Fruit fly (Drosophila melanogaster): Measurements from ENCODE around the gene Cyp4ac1.

Cyp4ac1 gene

dm6 chr2L:5256036-5256846 lies 7.6 kb upstream of the Cyp4ac1 start:
- peak; percentile 77 for TF ChIP-seq HLH106 (tag; optimal IDR thresholded peaks at IDR 0.05)
- peak; percentile 68 for TF ChIP-seq psq (GFP tag; optimal IDR thresholded peaks at IDR 0.05)
- no peak for TF ChIP-seq Myc (optimal IDR thresholded peaks at IDR 0.05)
- peak; percentile 80 for TF ChIP-seq CrebA (GFP tag; optimal IDR thresholded peaks at IDR 0.05; ENCODE audit: borderline replicate concordance)
- TF ChIP-seq Hnf4 (GFP tag; optimal IDR thresholded peaks at IDR 0.05) = peak; percentile 78
- TF ChIP-seq sage (GFP tag; optimal IDR thresholded peaks at IDR 0.05) = peak; percentile 60
- no peak for TF ChIP-seq dl (GFP tag; optimal IDR thresholded peaks at IDR 0.05; ENCODE audit: insufficient read depth in 1 of 2, partially characterized antibody in 2 of 2)
- TF ChIP-seq GATAd (GFP tag; optimal IDR thresholded peaks at IDR 0.05) = peak; percentile 3
- TF ChIP-seq Mio (GFP tag; optimal IDR thresholded peaks at IDR 0.05) = no peak
- TF ChIP-seq sv (GFP tag; optimal IDR thresholded peaks at IDR 0.05) = no peak
- no peak for TF ChIP-seq Abd-B (GFP tag; optimal IDR thresholded peaks at IDR 0.05)
- no peak for TF ChIP-seq Vsx2 (GFP tag; optimal IDR thresholded peaks at IDR 0.05; ENCODE audit: partially characterized antibody)
- peak; percentile 86 for TF ChIP-seq fru (GFP tag; optimal IDR thresholded peaks at IDR 0.05)
- TF ChIP-seq brk (GFP tag; optimal IDR thresholded peaks at IDR 0.05) = peak; percentile 71
- TF ChIP-seq CG32264 (GFP tag; optimal IDR thresholded peaks at IDR 0.05) = no peak
- TF ChIP-seq OdsH (GFP tag; optimal IDR thresholded peaks at IDR 0.05) = peak; percentile 75
- TF ChIP-seq foxo (GFP tag; optimal IDR thresholded peaks at IDR 0.05) = peak; percentile 24 to 85
- peak; percentile 50 for TF ChIP-seq Rel (GFP tag; optimal IDR thresholded peaks at IDR 0.05)
- peak; percentile 60 for TF ChIP-seq Rel (tag; optimal IDR thresholded peaks at IDR 0.05)
- no peak for TF ChIP-seq Hr78 (GFP tag; optimal IDR thresholded peaks at IDR 0.05)
- TF ChIP-seq ey (GFP tag; optimal IDR thresholded peaks at IDR 0.05) = peak; percentile 86
- TF ChIP-seq dmrt93B (GFP tag; optimal IDR thresholded peaks at IDR 0.05) = peak; percentile 34
- TF ChIP-seq h (GFP tag; optimal IDR thresholded peaks at IDR 0.05) = peak; percentile 95
- no peak for TF ChIP-seq Dif (GFP tag; optimal IDR thresholded peaks at IDR 0.05; ENCODE audit: partially characterized antibody)
- TF ChIP-seq CG9705 (GFP tag; optimal IDR thresholded peaks at IDR 0.05) = peak; percentile 19
- TF ChIP-seq dsf (GFP tag; optimal IDR thresholded peaks at IDR 0.05; ENCODE audit: borderline replicate concordance) = peak; percentile 40
- peak; percentile 35 for TF ChIP-seq jim (GFP tag; optimal IDR thresholded peaks at IDR 0.05)
- TF ChIP-seq Jra (GFP tag; optimal IDR thresholded peaks at IDR 0.05) = peak; percentile 25
- peak; percentile 69 for TF ChIP-seq woc (GFP tag; optimal IDR thresholded peaks at IDR 0.05)
- TF ChIP-seq tai (GFP tag; optimal IDR thresholded peaks at IDR 0.05) = peak; percentile 78
- peak; percentile 86 for TF ChIP-seq rgr (GFP tag; optimal IDR thresholded peaks at IDR 0.05)
- TF ChIP-seq br (GFP tag; optimal IDR thresholded peaks at IDR 0.05) = peak; percentile 76
- TF ChIP-seq N (GFP tag; optimal IDR thresholded peaks at IDR 0.05) = no peak
- TF ChIP-seq Hr83 (GFP tag; optimal IDR thresholded peaks at IDR 0.05; ENCODE audit: poor library complexity, severe bottlenecking) = peak; percentile 92
- peak; percentile 69 for TF ChIP-seq Sp1 (GFP tag; optimal IDR thresholded peaks at IDR 0.05)

DNA sequence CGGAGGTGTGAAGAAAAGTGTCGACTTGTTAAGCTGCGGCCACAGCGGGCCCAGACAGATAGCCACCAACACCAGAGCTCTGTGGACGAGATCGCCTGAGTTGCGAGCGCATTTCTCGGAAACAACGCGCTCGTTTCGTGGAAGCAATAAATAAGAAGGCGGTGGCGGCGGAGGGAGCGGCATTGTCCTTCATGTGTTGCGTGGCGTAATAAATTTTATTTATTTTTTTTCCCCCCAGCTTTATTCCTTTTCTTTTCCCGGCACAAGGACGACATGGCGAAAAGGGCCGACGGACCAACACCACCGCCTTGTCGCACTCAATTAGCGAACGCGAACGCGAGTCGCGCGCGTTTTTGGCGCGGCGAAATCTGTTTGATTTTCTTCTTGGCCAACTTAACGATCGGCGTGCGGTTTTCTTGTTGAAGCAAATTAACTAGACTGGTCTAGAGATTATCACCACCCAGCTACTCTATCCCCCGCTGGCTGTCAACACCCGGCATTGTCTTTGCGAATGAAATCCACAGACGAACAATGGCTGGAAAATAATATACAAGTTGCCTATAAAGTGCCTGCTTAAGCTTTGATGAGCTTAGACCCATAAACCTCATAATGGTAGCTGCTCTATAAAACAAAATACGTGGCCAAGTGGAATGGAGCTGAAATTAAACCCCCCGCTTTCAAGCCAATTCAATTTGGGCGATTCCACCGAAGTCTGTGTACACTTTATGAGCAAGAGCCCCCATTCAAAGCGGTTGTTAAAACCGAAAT lies 4.5 kb upstream of the Cyp4ac1 start:
- TF ChIP-seq Myc (optimal IDR thresholded peaks at IDR 0.05) (no peak), dl (GFP tag; optimal IDR thresholded peaks at IDR 0.05; ENCODE audit: insufficient read depth in 1 of 2, partially characterized antibody in 2 of 2) (no peak), Hr83 (GFP tag; optimal IDR thresholded peaks at IDR 0.05; ENCODE audit: poor library complexity, severe bottlenecking) (no peak), Abd-B (GFP tag; optimal IDR thresholded peaks at IDR 0.05) (no peak), CG9705 (GFP tag; optimal IDR thresholded peaks at IDR 0.05) (no peak), woc (GFP tag; optimal IDR thresholded peaks at IDR 0.05) (no peak), usp (GFP tag; optimal IDR thresholded peaks at IDR 0.05) (no peak)
